Fruit fly (Drosophila melanogaster): ENCODE measurements around the gene CG11373.

The CG11373 gene

dm6 chr3R:6008202-6009062 is 47.6 kb upstream of the CG11373 start, which contains the start of gene Rm62:
Gene Rm62, minus strand, starts transcription at chr3R:6008579.
- TF ChIP-seq CG2129 (GFP tag; IDR thresholded peaks at IDR 0.05; ENCODE audit: partially characterized antibody) (no peak), CG6854 (GFP tag; optimal IDR thresholded peaks at IDR 0.05) (peak; percentile 66), CG7556 (GFP tag; optimal IDR thresholded peaks at IDR 0.05) (peak; percentile 4), dmrt11E (tag; optimal IDR thresholded peaks at IDR 0.05) (no peak), zen2 (GFP tag; IDR thresholded peaks at IDR 0.05; ENCODE audit: partially characterized antibody) (no peak), Sox102F (GFP tag; optimal IDR thresholded peaks at IDR 0.05) (no peak), MESR4 (GFP tag; optimal IDR thresholded peaks at IDR 0.05) (peak; percentile 97), Doc3 (GFP tag; IDR thresholded peaks at IDR 0.05; ENCODE audit: partially characterized antibody) (no peak), sisA (GFP tag; IDR thresholded peaks at IDR 0.05) (no peak), aop (GFP tag; IDR thresholded peaks at IDR 0.05) (no peak), nau (GFP tag; optimal IDR thresholded peaks at IDR 0.05) (peak; percentile 54), CG2712 (tag; optimal IDR thresholded peaks at IDR 0.05) (peak; percentile 8), CG1233 (GFP tag; optimal IDR thresholded peaks at IDR 0.05) (peak; percentile 32), Sry-δ (GFP tag; optimal IDR thresholded peaks at IDR 0.05) (peak; percentile 43), jumu (GFP tag; optimal IDR thresholded peaks at IDR 0.05) (no peak), grau (tag; optimal IDR thresholded peaks at IDR 0.05) (peak; percentile 15), chm (GFP tag; IDR thresholded peaks at IDR 0.05) (peak; percentile 83), wek (GFP tag; optimal IDR thresholded peaks at IDR 0.05) (peak; percentile 43), CG32767 (GFP tag; IDR thresholded peaks at IDR 0.05) (peak; percentile 94), CG7357 (GFP tag; IDR thresholded peaks at IDR 0.05) (no peak), MBD-R2 (GFP tag; IDR thresholded peaks at IDR 0.05) (0 out of 2 replicates have a peak, but pooled peaks have one; percentile 16), CG15269 (tag; optimal IDR thresholded peaks at IDR 0.05) (peak; percentile 18), Ssrp (tag; optimal IDR thresholded peaks at IDR 0.05) (peak; percentile 51), Gug (GFP tag; IDR thresholded peaks at IDR 0.05) (no peak), HmgZ (tag; optimal IDR thresholded peaks at IDR 0.05) (peak; percentile 0), TFAM (GFP tag; optimal IDR thresholded peaks at IDR 0.05) (no peak), CG8944 (GFP tag; optimal IDR thresholded peaks at IDR 0.05) (no peak), crp (GFP tag; optimal IDR thresholded peaks at IDR 0.05) (peak in 1 of 2 experiments; percentile 63), nmo (GFP tag; optimal IDR thresholded peaks at IDR 0.05) (no peak), Dp (GFP tag; optimal IDR thresholded peaks at IDR 0.05) (peak; percentile 70), CG3281 (GFP tag; optimal IDR thresholded peaks at IDR 0.05) (peak; percentile 55), slp2 (GFP tag; optimal IDR thresholded peaks at IDR 0.05) (no peak), vvl (GFP tag; IDR thresholded peaks at IDR 0.05) (peak; percentile 88), bcd (GFP tag; optimal IDR thresholded peaks at IDR 0.05) (peak; percentile 12), Camta (GFP tag; optimal IDR thresholded peaks at IDR 0.05) (no peak), caup (GFP tag; optimal IDR thresholded peaks at IDR 0.05; ENCODE audit: severe bottlenecking) (peak; percentile 35), CG2116 (GFP tag; optimal IDR thresholded peaks at IDR 0.05) (peak; percentile 66), so (GFP tag; IDR thresholded peaks at IDR 0.05) (0 out of 3 replicates have a peak, but pooled peaks have one; percentile 33), CG4617 (GFP tag; optimal IDR thresholded peaks at IDR 0.05; ENCODE audit: borderline replicate concordance) (peak; percentile 13), odd (GFP tag; optimal IDR thresholded peaks at IDR 0.05) (no peak), trem (tag; optimal IDR thresholded peaks at IDR 0.05) (peak; percentile 47), ato (GFP tag; IDR thresholded peaks at IDR 0.05; ENCODE audit: partially characterized antibody) (0 out of 2 replicates have a peak, but pooled peaks have one; percentile 45), kni (GFP tag; optimal IDR thresholded peaks at IDR 0.05) (peak; percentile 12), Jarid2 (GFP tag; optimal IDR thresholded peaks at IDR 0.05) (peak; percentile 61), CG34224 (GFP tag; IDR thresholded peaks at IDR 0.05; ENCODE audit: partially characterized antibody) (peak; percentile 43; the same call in 2 of the 3 replicates), stwl (tag; optimal IDR thresholded peaks at IDR 0.05) (peak; percentile 43), CG15479 (GFP tag; optimal IDR thresholded peaks at IDR 0.05) (peak; percentile 40)

Measured in whole organism, embryonic.